Worm (Caenorhabditis elegans) whole organism, late embryonic: ENCODE data around the gene T24E12.11.

Experiments used
- C08G9.2 ChIP-seq: sonication (generic microtip); optimal IDR thresholded peaks from 2 replicates; lab custom pipeline; 2016; ENCODE audit warnings: mild to moderate bottlenecking, missing genetic modification characterization, moderate library complexity, missing compliant biosample characterization
- C38D4.7 ChIP-seq: fragments of 200-800 bp; sonication (Bioruptor generic); optimal IDR thresholded peaks from 2 replicates; lab custom pipeline; 2018; ENCODE audit warnings: mild to moderate bottlenecking, missing genetic modification characterization, moderate library complexity, missing compliant biosample characterization
- F13H6.1 ChIP-seq: sonication (generic microtip); optimal IDR thresholded peaks from 2 replicates; lab custom pipeline; 2016; ENCODE audit warnings: missing genetic modification characterization, missing compliant biosample characterization
- K09A11.1 ChIP-seq: sonication (generic microtip); optimal IDR thresholded peaks from 2 replicates; lab custom pipeline; 2017; ENCODE audit warnings: antibody characterized with exemption, mild to moderate bottlenecking, missing genetic modification characterization, missing compliant biosample characterization; ENCODE audit not compliant: insufficient read depth
- Y22D7AL.16 ChIP-seq: sonication (generic microtip); optimal IDR thresholded peaks from 2 replicates; lab custom pipeline; 2016; ENCODE audit warnings: missing genetic modification characterization, missing compliant biosample characterization
- ahr-1 ChIP-seq: sonication (generic microtip); optimal IDR thresholded peaks from 2 replicates; lab custom pipeline; 2016; ENCODE audit warnings: missing genetic modification characterization, missing compliant biosample characterization
- ama-1 ChIP-seq: fragments of 150-350 bp; optimal IDR thresholded peaks from 2 replicates; lab custom pipeline; 2014
- ceh-14 ChIP-seq: sonication (generic microtip); optimal IDR thresholded peaks from 2 replicates; lab custom pipeline; 2016; ENCODE audit warnings: missing genotype, missing genetic modification characterization, missing compliant biosample characterization
- ceh-18 ChIP-seq: sonication (generic microtip); optimal IDR thresholded peaks from 2 replicates; lab custom pipeline; 2016; ENCODE audit warnings: missing genetic modification characterization, missing compliant biosample characterization
- ceh-30 ChIP-seq: fragments of 150-350 bp; optimal IDR thresholded peaks from 2 replicates; lab custom pipeline; 2014; ENCODE audit warnings: missing biosample characterization, missing genetic modification characterization
- ceh-31 ChIP-seq: sonication (generic microtip); optimal IDR thresholded peaks from 2 replicates; lab custom pipeline; 2016; ENCODE audit warnings: missing genetic modification characterization, missing compliant biosample characterization
- ceh-6 ChIP-seq: fragments of 200-800 bp; sonication (Bioruptor generic); optimal IDR thresholded peaks from 2 replicates; lab custom pipeline; 2018; ENCODE audit warnings: mild to moderate bottlenecking, missing genetic modification characterization, missing compliant biosample characterization
- ceh-9 ChIP-seq: sonication (generic microtip); optimal IDR thresholded peaks from 2 replicates; lab custom pipeline; 2016; ENCODE audit warnings: mild to moderate bottlenecking, missing genetic modification characterization, inconsistent platforms, missing compliant biosample characterization
- che-1 ChIP-seq: sonication (generic microtip); optimal IDR thresholded peaks from 2 replicates; lab custom pipeline; 2016; ENCODE audit warnings: mild to moderate bottlenecking, missing genetic modification characterization, missing compliant biosample characterization
- dmd-4 ChIP-seq: sonication (generic microtip); optimal IDR thresholded peaks from 2 replicates; lab custom pipeline; 2016; ENCODE audit warnings: borderline replicate concordance, missing genetic modification characterization, missing compliant biosample characterization
- dve-1 ChIP-seq: sonication (generic microtip); optimal IDR thresholded peaks from 2 replicates; lab custom pipeline; 2017; ENCODE audit warnings: antibody characterized with exemption, mild to moderate bottlenecking, missing genetic modification characterization, missing compliant biosample characterization
- eyg-1 ChIP-seq: sonication (generic microtip); optimal IDR thresholded peaks from 2 replicates; lab custom pipeline; 2016; ENCODE audit warnings: missing genotype, missing genetic modification characterization, missing compliant biosample characterization
- fax-1 ChIP-seq: sonication (generic microtip); optimal IDR thresholded peaks from 2 replicates; lab custom pipeline; 2016; ENCODE audit warnings: missing genotype, missing genetic modification characterization, missing compliant biosample characterization
- lim-6 ChIP-seq: sonication (generic microtip); optimal IDR thresholded peaks from 2 replicates; lab custom pipeline; 2016; ENCODE audit warnings: missing genetic modification characterization, missing compliant biosample characterization
- mec-3 ChIP-seq: sonication (generic microtip); optimal IDR thresholded peaks from 2 replicates; lab custom pipeline; 2016; ENCODE audit warnings: borderline replicate concordance, missing genetic modification characterization, missing compliant biosample characterization
- nhr-232 ChIP-seq: sonication (generic microtip); optimal IDR thresholded peaks from 2 replicates; lab custom pipeline; 2016; ENCODE audit warnings: missing genetic modification characterization, missing compliant biosample characterization
- npax-4 ChIP-seq: sonication (generic microtip); optimal IDR thresholded peaks from 2 replicates; lab custom pipeline; 2016; ENCODE audit warnings: missing genetic modification characterization, missing compliant biosample characterization
- odd-2 ChIP-seq: sonication (generic microtip); optimal IDR thresholded peaks from 2 replicates; lab custom pipeline; 2017; ENCODE audit warnings: antibody characterized with exemption, mild to moderate bottlenecking, missing genetic modification characterization, missing compliant biosample characterization
- pag-3 ChIP-seq: sonication (generic microtip); optimal IDR thresholded peaks from 2 replicates; lab custom pipeline; 2016; ENCODE audit warnings: missing compliant biosample characterization, missing genetic modification characterization, borderline replicate concordance
- pha-2 ChIP-seq: sonication (generic microtip); optimal IDR thresholded peaks from 2 replicates; lab custom pipeline; 2017; ENCODE audit warnings: mild to moderate bottlenecking, missing genetic modification characterization, missing compliant biosample characterization
- pha-4 ChIP-seq: fragments of 150-350 bp; optimal IDR thresholded peaks from 2 replicates; lab custom pipeline; 2018; ENCODE audit warnings: missing biosample characterization, missing genetic modification reagents, missing genetic modification characterization
- pqm-1 ChIP-seq: sonication (generic microtip); optimal IDR thresholded peaks from 2 replicates; lab custom pipeline; 2016; ENCODE audit warnings: missing genetic modification characterization, missing compliant biosample characterization
- ref-2 ChIP-seq: sonication (generic microtip); optimal IDR thresholded peaks from 2 replicates; lab custom pipeline; 2016; ENCODE audit warnings: missing genetic modification characterization, missing compliant biosample characterization
- sox-4 ChIP-seq: sonication (generic microtip); optimal IDR thresholded peaks from 2 replicates; lab custom pipeline; 2017; ENCODE audit warnings: mild to moderate bottlenecking, missing genetic modification characterization, inconsistent platforms, missing compliant biosample characterization
- unc-3 ChIP-seq, 2 experiments: fragments of 200-800 bp in 1 of 2; sonication (Bioruptor generic) in 1 of 2; sonication (generic microtip) in 1 of 2; conservative IDR thresholded peaks in 1 of 2; optimal IDR thresholded peaks in 1 of 2; 2 replicates each; pipeline versions ENCODE4 v1.3.6 to Lab custom; 2016 to 2022; ENCODE audit warnings: missing compliant biosample characterization in 2 of 2, missing genetic modification characterization in 2 of 2, missing genetic modification reagents in 1 of 2
- unc-42 ChIP-seq: sonication (generic microtip); optimal IDR thresholded peaks from 2 replicates; lab custom pipeline; 2016; ENCODE audit warnings: missing genotype, missing genetic modification characterization, missing compliant biosample characterization
- unc-86 ChIP-seq: sonication (generic microtip); optimal IDR thresholded peaks from 2 replicates; lab custom pipeline; 2016; ENCODE audit warnings: missing genetic modification characterization, missing compliant biosample characterization
- zip-5 ChIP-seq: sonication (generic microtip); optimal IDR thresholded peaks from 2 replicates; lab custom pipeline; 2016; ENCODE audit warnings: missing genetic modification characterization, missing compliant biosample characterization

T24E12.11 gene

DNA sequence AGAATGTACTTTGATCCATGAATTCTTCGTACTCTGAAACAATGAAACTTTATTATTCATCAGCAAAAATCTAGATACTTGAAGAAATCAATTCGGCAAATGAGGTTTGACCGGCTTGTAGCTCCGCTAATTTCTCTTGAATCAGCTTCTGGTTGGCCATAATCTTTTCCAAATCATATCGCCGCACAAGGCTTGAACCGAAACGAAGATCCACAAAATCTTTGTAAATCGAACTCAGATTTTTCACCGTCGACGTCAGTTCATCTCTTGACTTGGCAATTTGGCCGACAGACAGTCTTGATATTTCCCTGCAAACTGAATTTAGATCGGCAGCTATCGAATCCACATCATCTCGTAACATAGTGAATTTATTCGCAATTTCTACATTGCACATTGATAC is 26.2 kb upstream of the T24E12.11 start:
- TF ChIP-seq sox-4 (tag; lab: Kevin White, UChicago): no peak
- no peak for TF ChIP-seq C08G9.2
- TF ChIP-seq fax-1 (tag; lab: Kevin White, UChicago): no peak
- TF ChIP-seq unc-3 (GFP tag; conservative IDR thresholded peaks at IDR 0.05; lab: Robert Waterston, UW): no peak
- TF ChIP-seq unc-3 (tag; optimal IDR thresholded peaks at IDR 0.05; lab: Kevin White, UChicago): no peak
- TF ChIP-seq npax-4 (tag; lab: Kevin White, UChicago): no peak
- TF ChIP-seq C38D4.7 (GFP tag; lab: Kevin White, UChicago): no peak
- TF ChIP-seq nhr-232 (tag; lab: Kevin White, UChicago): no peak
- no peak for TF ChIP-seq ceh-30 (tag; lab: Kevin White, UChicago)
- no peak for TF ChIP-seq Y22D7AL.16 (tag; lab: Kevin White, UChicago)
- TF ChIP-seq ref-2 (tag; lab: Kevin White, UChicago): no peak
- TF ChIP-seq ceh-9: no peak
- TF ChIP-seq mec-3 (tag; lab: Kevin White, UChicago): no peak
- TF ChIP-seq unc-42: no peak
- no peak for TF ChIP-seq pag-3 (tag; lab: Kevin White, UChicago)
- TF ChIP-seq eyg-1 (tag; lab: Kevin White, UChicago): no peak

DNA sequence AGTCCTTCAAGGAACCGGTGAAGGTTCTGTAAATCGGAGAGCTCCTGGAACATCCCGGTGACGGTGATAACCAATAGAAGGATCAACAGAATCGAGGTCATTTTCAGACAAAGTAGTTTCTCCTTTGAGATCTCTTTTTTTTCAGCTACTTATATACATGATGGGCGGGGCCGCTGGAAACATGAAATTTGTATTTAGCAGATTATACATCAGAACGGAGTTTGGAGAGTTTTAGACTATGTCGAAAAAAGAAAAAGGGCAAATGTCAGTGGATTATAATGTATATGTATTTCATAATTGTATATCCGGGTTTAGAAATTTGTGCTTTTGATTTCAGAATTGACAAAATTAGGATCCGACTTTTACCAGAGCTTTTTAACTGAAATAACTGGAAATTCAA is 23.9 kb upstream of the T24E12.11 start, which contains the start of gene ins-32:
Gene ins-32, minus strand, starts transcription at position 101 of the 400 bp plus-strand sequence.
- no peak for TF ChIP-seq ref-2 (tag; lab: Kevin White, UChicago)
- no peak for TF ChIP-seq zip-5 (tag; lab: Kevin White, UChicago)
- TF ChIP-seq nhr-232 (tag; lab: Kevin White, UChicago): no peak
- TF ChIP-seq ceh-14 (tag; lab: Kevin White, UChicago): no peak
- TF ChIP-seq F13H6.1 (tag; lab: Kevin White, UChicago): no peak
- TF ChIP-seq pha-4 (tag; lab: Kevin White, UChicago): no peak
- no peak for TF ChIP-seq ceh-18 (tag; lab: Kevin White, UChicago)
- TF ChIP-seq pha-2 (tag; lab: Kevin White, UChicago): no peak
- TF ChIP-seq odd-2 (tag; lab: Kevin White, UChicago): no peak
- no peak for TF ChIP-seq K09A11.1 (tag; lab: Kevin White, UChicago)
- TF ChIP-seq ahr-1 (tag; lab: Kevin White, UChicago): no peak
- no peak for TF ChIP-seq ceh-6 (GFP tag; lab: Kevin White, UChicago)
- TF ChIP-seq unc-42: no peak

DNA sequence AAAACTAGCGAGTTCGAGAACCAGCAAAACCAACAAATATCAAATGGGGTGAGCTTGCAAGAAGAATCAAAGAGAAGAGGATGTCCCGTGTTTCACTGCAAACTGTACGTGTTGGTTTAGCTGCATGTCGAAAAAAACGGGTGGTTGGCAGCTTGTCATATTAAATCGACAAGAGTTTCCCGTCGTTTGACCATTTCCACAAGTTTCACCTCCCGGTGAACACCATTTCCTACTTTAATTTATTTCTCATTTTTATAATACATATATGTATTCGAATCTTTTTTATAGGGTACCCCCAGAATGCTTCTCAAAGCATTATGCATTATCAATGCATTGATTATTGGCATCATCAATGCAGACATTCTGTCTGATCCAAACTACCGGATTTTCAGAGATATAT is 16.0 kb upstream of the T24E12.11 start, which contains the start of gene Y8A9A.2:
Gene Y8A9A.2, plus strand, starts transcription at position 301 of the 400 bp plus-strand sequence.
- TF ChIP-seq ceh-6 (GFP tag; lab: Kevin White, UChicago) (no peak), C38D4.7 (GFP tag; lab: Kevin White, UChicago) (no peak), ama-1 (no peak), ceh-31 (no peak), F13H6.1 (tag; lab: Kevin White, UChicago) (no peak), sox-4 (tag; lab: Kevin White, UChicago) (no peak), nhr-232 (tag; lab: Kevin White, UChicago) (no peak), dmd-4 (tag; lab: Kevin White, UChicago) (no peak), ceh-14 (tag; lab: Kevin White, UChicago) (no peak), C08G9.2 (no peak), pqm-1 (tag; lab: Kevin White, UChicago) (no peak), Y22D7AL.16 (tag; lab: Kevin White, UChicago) (no peak), dve-1 (tag; lab: Kevin White, UChicago) (no peak), unc-86 (tag; lab: Kevin White, UChicago) (no peak), che-1 (no peak)

DNA sequence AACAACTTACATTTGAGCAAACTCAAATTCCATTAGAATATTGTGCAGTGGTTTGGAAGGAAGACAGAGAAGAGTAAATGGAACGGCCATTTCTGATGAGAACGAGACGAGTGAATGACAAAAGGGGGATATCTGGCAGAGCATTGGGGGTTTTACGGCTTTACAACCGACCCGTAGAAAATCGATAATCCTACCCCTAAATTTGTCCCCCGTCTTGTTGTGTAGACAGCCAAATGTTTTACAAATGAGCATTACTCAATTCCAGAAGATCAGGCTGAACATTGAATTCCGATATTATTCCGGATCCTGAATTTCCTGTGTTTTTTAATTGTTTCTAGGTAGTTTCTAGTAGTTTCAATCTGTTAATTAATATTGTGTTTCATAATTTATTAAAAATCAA is 14.0 kb upstream of the T24E12.11 start, which contains the start of gene fbxb-99:
Gene fbxb-99, minus strand, starts transcription at position 101 of the 400 bp plus-strand sequence.
- TF ChIP-seq lim-6 (tag; lab: Kevin White, UChicago) (no peak), ama-1 (no peak)
